Fruit fly (Drosophila melanogaster): Measurements from ENCODE around the gene CG31835.

DNA sequence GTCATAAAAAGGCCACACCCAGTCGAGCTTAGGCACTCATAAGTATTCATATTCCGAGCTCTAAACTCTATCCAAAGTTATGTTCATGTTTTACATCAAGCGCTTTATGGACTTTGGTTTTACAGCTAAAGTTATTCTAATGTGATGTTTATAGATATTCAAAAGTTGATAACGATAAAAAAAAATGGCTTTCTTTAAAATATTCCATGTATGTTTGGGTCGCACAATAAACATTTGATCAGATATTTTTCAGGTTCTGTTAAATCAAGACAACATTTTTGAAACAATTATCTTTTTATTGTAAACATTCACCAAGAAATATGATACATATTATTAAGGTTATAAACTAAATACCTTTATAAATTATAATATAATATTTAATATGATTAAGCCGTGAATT is 36.7 kb upstream of the CG31835 start:
- TF ChIP-seq Gug (GFP tag; IDR thresholded peaks at IDR 0.05) (no peak), achi (GFP tag; optimal IDR thresholded peaks at IDR 0.05) (no peak), CG1621 (tag; optimal IDR thresholded peaks at IDR 0.05) (no peak)
